Fruit fly (Drosophila melanogaster): Measurements from ENCODE around the gene CG14322.

- TF ChIP-seq Abd-B (GFP tag; optimal IDR thresholded peaks at IDR 0.05) = no peak
- peak; percentile 59 for TF ChIP-seq Rel (GFP tag; optimal IDR thresholded peaks at IDR 0.05)
- TF ChIP-seq Rel (tag; optimal IDR thresholded peaks at IDR 0.05) = peak; percentile 66
- TF ChIP-seq OdsH (GFP tag; optimal IDR thresholded peaks at IDR 0.05) = peak; percentile 89
These were observed 32.0 kb downstream of the CG14322 start for dm6 chr3R:17679368-17679997.
